Worm (Caenorhabditis elegans) whole organism, L1 larva: ENCODE data around the gene srx-82.
A peak's percentile ranks its signal among the peaks of the same experiment; 100 is the strongest.

ENCODE experiments used
- C04F5.9 ChIP-seq: sonication (generic microtip); optimal IDR thresholded peaks from 2 replicates; lab custom pipeline; 2016; ENCODE audit warnings: missing genetic modification characterization, missing compliant biosample characterization
- C16A3.4 ChIP-seq: fragments of 150-350 bp; optimal IDR thresholded peaks from 2 replicates; lab custom pipeline; 2014; ENCODE audit warnings: missing biosample characterization, missing genetic modification characterization
- F16B12.6 ChIP-seq: fragments of 150-350 bp; optimal IDR thresholded peaks from 2 replicates; lab custom pipeline; 2014; ENCODE audit warnings: missing biosample characterization, missing genetic modification characterization
- Y116A8C.19 ChIP-seq: sonication (generic microtip); optimal IDR thresholded peaks from 2 replicates; lab custom pipeline; 2016; ENCODE audit warnings: missing compliant biosample characterization, missing genetic modification characterization, borderline replicate concordance
- alr-1 ChIP-seq: fragments of 200-800 bp; sonication (Bioruptor generic); optimal IDR thresholded peaks from 2 replicates; lab custom pipeline; 2018; ENCODE audit warnings: borderline replicate concordance, mild to moderate bottlenecking, missing genetic modification characterization, missing compliant biosample characterization
- aly-2 ChIP-seq: fragments of 150-350 bp; optimal IDR thresholded peaks from 2 replicates; lab custom pipeline; 2014; ENCODE audit warnings: missing biosample characterization, missing genetic modification characterization
- ama-1 ChIP-seq: fragments of 150-350 bp; optimal IDR thresholded peaks from 2 replicates; lab custom pipeline; 2014
- ceh-82 ChIP-seq, 3 experiments: fragments of 150-350 bp in 1 of 3; sonication (generic microtip) in 2 of 3; optimal IDR thresholded peaks; 2 replicates each; lab custom pipeline; 2014 to 2017; ENCODE audit warnings: missing biosample characterization in 3 of 3, missing genetic modification characterization in 3 of 3
- ceh-88 ChIP-seq: fragments of 200-800 bp; sonication (Bioruptor generic); IDR thresholded peaks from 2 replicates; pipeline ENCODE4 v1.3.6; 2022; ENCODE audit warnings: missing genetic modification characterization, missing compliant biosample characterization
- ceh-90 ChIP-seq: sonication (generic microtip); optimal IDR thresholded peaks from 2 replicates; lab custom pipeline; 2016; ENCODE audit warnings: missing genetic modification characterization, missing compliant biosample characterization
- efl-1 ChIP-seq, 4 experiments: fragments of 150-350 bp; optimal IDR thresholded peaks in 3 of 4; peaks in 1 of 4; 1 replicate in 1 of 4; 2 replicates in 3 of 4; lab custom pipeline; 2014; ENCODE audit warnings: missing biosample characterization in 2 of 4, missing genetic modification characterization in 2 of 4, missing genetic modification reagents in 2 of 4
- efl-3 ChIP-seq: fragments of 200-800 bp; sonication (Bioruptor generic); optimal IDR thresholded peaks from 2 replicates; lab custom pipeline; 2018; ENCODE audit warnings: mild to moderate bottlenecking, missing genetic modification characterization, missing compliant biosample characterization
- elt-3 ChIP-seq, 6 experiments: fragments of 150-350 bp in 1 of 6; sonication (generic microtip); optimal IDR thresholded peaks; 2 replicates each; lab custom pipeline; 2017 to 2018; ENCODE audit warnings: missing biosample characterization in 6 of 6, missing genetic modification characterization in 6 of 6, inconsistent platforms in 1 of 6
- ets-5 ChIP-seq: fragments of 200-800 bp; sonication (Bioruptor generic); IDR thresholded peaks from 2 replicates; pipeline ENCODE4 v1.3.6; 2022; ENCODE audit warnings: missing genetic modification characterization, missing compliant biosample characterization
- fkh-10 ChIP-seq: sonication (generic microtip); optimal IDR thresholded peaks from 2 replicates; lab custom pipeline; 2017; ENCODE audit warnings: missing biosample characterization, missing genetic modification reagents, missing genetic modification characterization
- fkh-8 ChIP-seq: sonication (generic microtip); optimal IDR thresholded peaks from 2 replicates; lab custom pipeline; 2016; ENCODE audit warnings: mild to moderate bottlenecking, missing genetic modification characterization, missing compliant biosample characterization
- fos-1 ChIP-seq: fragments of 150-350 bp; optimal IDR thresholded peaks from 2 replicates; lab custom pipeline; 2014; ENCODE audit warnings: missing biosample characterization, missing genetic modification characterization
- grh-1 ChIP-seq: fragments of 200-800 bp; sonication (Bioruptor generic); IDR thresholded peaks from 2 replicates; pipeline ENCODE4 v1.3.6; 2022; ENCODE audit warnings: missing genetic modification reagents, missing genetic modification characterization, missing compliant biosample characterization
- hlh-17 ChIP-seq: fragments of 200-800 bp; sonication (Bioruptor generic); optimal IDR thresholded peaks from 2 replicates; lab custom pipeline; 2018; ENCODE audit warnings: missing genetic modification characterization, mild to moderate bottlenecking, missing compliant biosample characterization, moderate library complexity, borderline replicate concordance
- hlh-4 ChIP-seq: sonication (generic microtip); optimal IDR thresholded peaks from 2 replicates; lab custom pipeline; 2016; ENCODE audit warnings: mild to moderate bottlenecking, missing genetic modification characterization, missing compliant biosample characterization
- isw-1 ChIP-seq: fragments of 200-800 bp; sonication (Bioruptor generic); IDR thresholded peaks from 2 replicates; pipeline ENCODE4 v1.3.6; 2022; ENCODE audit warnings: missing genetic modification characterization, missing compliant biosample characterization
- jun-1 ChIP-seq: fragments of 150-350 bp; optimal IDR thresholded peaks from 2 replicates; lab custom pipeline; 2014; ENCODE audit warnings: missing biosample characterization, missing genetic modification reagents, missing genetic modification characterization
- lin-14 ChIP-seq: fragments of 200-800 bp; sonication (Bioruptor generic); optimal IDR thresholded peaks from 2 replicates; lab custom pipeline; 2018; ENCODE audit warnings: mild to moderate bottlenecking, missing genetic modification characterization, moderate library complexity, missing compliant biosample characterization
- lin-15B ChIP-seq: fragments of 150-350 bp; sonication (generic microtip); optimal IDR thresholded peaks from 3 replicates; lab custom pipeline; 2014; ENCODE audit warnings: missing biosample characterization, missing genetic modification characterization
- lin-35 ChIP-seq, 2 experiments: fragments of 150-350 bp; optimal IDR thresholded peaks; 2 replicates each; lab custom pipeline; 2014; ENCODE audit warnings: missing biosample characterization in 2 of 2, missing genetic modification characterization in 2 of 2, missing genetic modification reagents in 2 of 2
- lir-3 ChIP-seq: sonication (generic microtip); optimal IDR thresholded peaks from 2 replicates; lab custom pipeline; 2016; ENCODE audit warnings: mild to moderate bottlenecking, missing genetic modification characterization, moderate library complexity, missing compliant biosample characterization; ENCODE audit not compliant: poor library complexity
- mab-9 ChIP-seq: fragments of 200-800 bp; sonication (Bioruptor generic); IDR thresholded peaks from 2 replicates; pipeline ENCODE4 v1.3.6; 2022; ENCODE audit warnings: missing genetic modification reagents, missing genetic modification characterization, missing compliant biosample characterization
- mdl-1 ChIP-seq, 2 experiments: fragments of 150-350 bp; optimal IDR thresholded peaks; 2 replicates each; lab custom pipeline; 2014 to 2017; ENCODE audit warnings: missing biosample characterization in 2 of 2, missing genetic modification characterization in 2 of 2, inconsistent platforms in 1 of 2
- mef-2 ChIP-seq: fragments of 150-350 bp; optimal IDR thresholded peaks from 2 replicates; lab custom pipeline; 2014; ENCODE audit warnings: missing biosample characterization, missing genetic modification characterization
- nhr-20 ChIP-seq: sonication (generic microtip); optimal IDR thresholded peaks from 2 replicates; lab custom pipeline; 2016; ENCODE audit warnings: mild to moderate bottlenecking, missing genetic modification characterization, missing compliant biosample characterization
- nhr-237 ChIP-seq: fragments of 150-350 bp; optimal IDR thresholded peaks from 2 replicates; lab custom pipeline; 2014; ENCODE audit warnings: missing biosample characterization, missing genetic modification characterization
- nhr-28 ChIP-seq: fragments of 150-350 bp; optimal IDR thresholded peaks from 2 replicates; lab custom pipeline; 2014; ENCODE audit warnings: missing biosample characterization, missing genetic modification characterization
- nhr-71 ChIP-seq: sonication (generic microtip); optimal IDR thresholded peaks from 2 replicates; lab custom pipeline; 2016; ENCODE audit warnings: mild to moderate bottlenecking, missing genetic modification characterization, moderate library complexity, missing compliant biosample characterization
- nhr-76 ChIP-seq: sonication (generic microtip); optimal IDR thresholded peaks from 2 replicates; lab custom pipeline; 2017; ENCODE audit warnings: missing biosample characterization, missing genetic modification characterization
- nhr-85 ChIP-seq: sonication (generic microtip); peaks from one replicate; lab custom pipeline; 2016; ENCODE audit warnings: missing genetic modification characterization, inconsistent platforms, missing compliant biosample characterization
- nhr-90 ChIP-seq: sonication (generic microtip); optimal IDR thresholded peaks from 2 replicates; lab custom pipeline; 2016; ENCODE audit warnings: mild to moderate bottlenecking, missing genetic modification characterization, missing compliant biosample characterization; ENCODE audit not compliant: poor library complexity
- pax-3 ChIP-seq: fragments of 200-800 bp; sonication (Bioruptor generic); optimal IDR thresholded peaks from 2 replicates; lab custom pipeline; 2018; ENCODE audit warnings: mild to moderate bottlenecking, missing genetic modification characterization, moderate library complexity, missing compliant biosample characterization
- pqm-1 ChIP-seq: sonication (generic microtip); optimal IDR thresholded peaks from 3 replicates; lab custom pipeline; 2017; ENCODE audit warnings: missing biosample characterization, missing genetic modification characterization
- rnt-1 ChIP-seq: sonication (generic microtip); optimal IDR thresholded peaks from 2 replicates; lab custom pipeline; 2016; ENCODE audit warnings: mild to moderate bottlenecking, missing genetic modification characterization, moderate library complexity, missing compliant biosample characterization
- skn-1 ChIP-seq: fragments of 150-350 bp; optimal IDR thresholded peaks from 2 replicates; lab custom pipeline; 2014; ENCODE audit warnings: missing biosample characterization, missing genetic modification characterization
- snpc-4 ChIP-seq: fragments of 150-350 bp; optimal IDR thresholded peaks from 2 replicates; lab custom pipeline; 2014; ENCODE audit warnings: missing biosample characterization, missing genetic modification characterization
- snu-23 ChIP-seq: sonication (generic microtip); optimal IDR thresholded peaks from 2 replicates; lab custom pipeline; 2016; ENCODE audit warnings: missing genetic modification characterization, missing compliant biosample characterization
- sup-37 ChIP-seq: fragments of 200-800 bp; sonication (Bioruptor generic); optimal IDR thresholded peaks from 2 replicates; lab custom pipeline; 2018; ENCODE audit warnings: mild to moderate bottlenecking, missing genetic modification characterization, missing compliant biosample characterization
- tlp-1 ChIP-seq: fragments of 150-350 bp; optimal IDR thresholded peaks from 2 replicates; lab custom pipeline; 2014; ENCODE audit warnings: missing biosample characterization, missing genetic modification characterization
- unc-130 ChIP-seq: fragments of 150-350 bp; optimal IDR thresholded peaks from 2 replicates; lab custom pipeline; 2017; ENCODE audit warnings: missing biosample characterization, missing genetic modification characterization, inconsistent platforms
- unc-30 ChIP-seq: sonication (generic microtip); optimal IDR thresholded peaks from 2 replicates; lab custom pipeline; 2017; ENCODE audit warnings: missing biosample characterization, missing genetic modification characterization
- vab-15 ChIP-seq: sonication (generic microtip); optimal IDR thresholded peaks from 2 replicates; lab custom pipeline; 2017; ENCODE audit warnings: missing genotype, mild to moderate bottlenecking, missing genetic modification characterization, missing compliant biosample characterization
- xbp-1 ChIP-seq: sonication (generic microtip); optimal IDR thresholded peaks from 2 replicates; lab custom pipeline; 2016; ENCODE audit warnings: missing genetic modification characterization, missing compliant biosample characterization
- ztf-4 ChIP-seq: fragments of 150-350 bp; optimal IDR thresholded peaks from 2 replicates; lab custom pipeline; 2014; ENCODE audit warnings: missing biosample characterization, missing genetic modification characterization

srx-82 gene

DNA sequence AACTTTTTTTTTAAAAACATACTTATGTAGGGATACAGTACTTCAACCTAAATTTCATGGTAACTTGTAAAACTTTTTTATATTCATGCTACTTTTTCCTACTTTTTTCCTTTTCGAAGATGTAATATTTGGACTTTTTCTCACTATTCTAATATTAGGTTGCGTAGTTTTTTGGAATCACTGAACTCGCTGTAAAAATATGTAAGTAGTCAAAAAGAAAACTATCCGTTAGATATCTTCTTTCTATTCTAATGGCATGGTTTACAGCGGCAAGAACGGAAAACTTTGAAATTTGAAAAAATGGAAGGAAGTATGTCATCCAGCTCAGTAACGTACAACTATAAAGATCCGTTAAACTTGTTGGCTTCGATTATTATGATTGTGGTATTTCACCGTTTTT lies at the start of gene srx-82:
srx-82 (plus strand) TSS at position 301 of the 400 bp plus-strand sequence.
- no peak for TF ChIP-seq isw-1
- TF ChIP-seq ceh-82 (tag; optimal IDR thresholded peaks at IDR 0.05; lab: Kevin White, UChicago), result no peak
- TF ChIP-seq rnt-1, result no peak
- no peak for TF ChIP-seq mab-9

DNA sequence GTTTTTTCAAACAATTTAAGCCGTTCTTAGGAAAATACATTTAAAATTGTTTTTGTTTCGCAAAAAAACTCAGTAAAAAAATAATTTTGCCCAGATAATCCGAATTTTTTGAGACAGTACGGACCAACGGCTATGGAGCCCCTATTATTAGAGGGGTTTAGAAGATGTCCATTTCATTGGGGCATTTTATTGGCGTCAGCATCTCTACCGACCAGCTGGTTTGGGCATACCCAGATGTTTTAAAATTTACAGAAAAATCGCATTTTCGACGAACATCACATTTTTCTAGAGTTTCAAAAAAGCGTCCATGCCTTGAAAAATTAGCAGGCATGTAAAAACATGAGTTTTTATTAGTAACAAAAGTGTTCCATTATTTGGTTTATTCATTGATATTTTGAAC lies 48.2 kb upstream of the srx-82 start:
- TF ChIP-seq aly-2 (tag; lab: Kevin White, UChicago) (no peak), efl-1 (optimal IDR thresholded peaks at IDR 0.05; lab: Kevin White, UChicago) (peak in 1 of 2 experiments; percentile 3), efl-1 (GFP tag; optimal IDR thresholded peaks at IDR 0.05 in 1 of 2; lab: Kevin White, UChicago) (no peak), nhr-71 (tag; lab: Kevin White, UChicago) (no peak), vab-15 (tag; lab: Kevin White, UChicago) (peak; percentile 4), hlh-4 (no peak), jun-1 (tag; lab: Kevin White, UChicago) (peak; percentile 7)

DNA sequence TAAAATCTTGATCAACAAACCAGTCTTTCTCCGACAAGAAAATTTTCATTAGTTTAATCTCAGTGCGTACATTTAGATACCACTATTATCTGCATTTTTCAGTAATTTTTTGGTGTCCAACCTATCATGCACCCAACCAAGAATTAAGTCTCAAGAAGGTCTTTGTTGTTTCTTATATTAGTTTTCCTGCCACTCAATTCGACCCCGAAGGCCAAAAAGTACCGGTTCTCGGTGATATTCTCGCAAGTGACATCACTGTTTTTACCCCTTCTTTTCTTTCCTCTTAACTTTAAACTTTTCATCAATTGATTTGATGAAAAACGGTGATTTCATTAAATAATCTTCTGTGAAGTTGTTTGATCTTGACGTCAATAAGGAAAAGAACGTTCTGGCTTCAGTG lies 46.0 kb upstream of the srx-82 start, which contains the start of gene F38B7.2:
F38B7.2 (plus strand) TSS at position 400 of the 400 bp plus-strand sequence.
- peak; percentile 30 for TF ChIP-seq nhr-71 (tag; lab: Kevin White, UChicago)
- no peak for TF ChIP-seq nhr-237 (tag; lab: Kevin White, UChicago)
- peak; percentile 2 for TF ChIP-seq nhr-90 (tag; lab: Kevin White, UChicago)
- TF ChIP-seq fkh-8 (tag; lab: Kevin White, UChicago), result no peak
- no peak for TF ChIP-seq fkh-10 (GFP tag; lab: Kevin White, UChicago)
- no peak for TF ChIP-seq rnt-1
- TF ChIP-seq ama-1 (lab: Kevin White, UChicago), result no peak
- no peak for TF ChIP-seq hlh-17
- TF ChIP-seq ceh-88 (GFP tag; lab: Robert Waterston, UW), result no peak
- TF ChIP-seq skn-1 (tag; lab: Kevin White, UChicago), result no peak
- TF ChIP-seq mdl-1 (tag; optimal IDR thresholded peaks at IDR 0.05; lab: Kevin White, UChicago), result no peak
- no peak for TF ChIP-seq Y116A8C.19
- no peak for TF ChIP-seq xbp-1 (tag; lab: Kevin White, UChicago)
- TF ChIP-seq ztf-4 (tag; lab: Kevin White, UChicago), result no peak
- TF ChIP-seq C16A3.4 (tag; lab: Kevin White, UChicago), result no peak
- no peak for TF ChIP-seq alr-1 (tag; lab: Kevin White, UChicago)
- TF ChIP-seq snu-23, result no peak
- no peak for TF ChIP-seq fos-1 (tag; lab: Kevin White, UChicago)
- no peak for TF ChIP-seq nhr-28 (tag; lab: Kevin White, UChicago)
- TF ChIP-seq pax-3 (tag; lab: Kevin White, UChicago), result no peak
- no peak for TF ChIP-seq lin-35 (GFP tag; optimal IDR thresholded peaks at IDR 0.05; lab: Kevin White, UChicago)
- no peak for TF ChIP-seq sup-37 (GFP tag; lab: Kevin White, UChicago)
- TF ChIP-seq F16B12.6, result no peak
- TF ChIP-seq pqm-1 (tag; lab: Kevin White, UChicago), result no peak
- peak; percentile 23 for TF ChIP-seq lin-14
- no peak for TF ChIP-seq nhr-76
- no peak for TF ChIP-seq tlp-1
- no peak for TF ChIP-seq unc-130 (tag; lab: Kevin White, UChicago)
- TF ChIP-seq lin-15B, result no peak
- TF ChIP-seq C04F5.9 (tag; lab: Kevin White, UChicago), result no peak
- no peak for TF ChIP-seq grh-1 (GFP tag; lab: Robert Waterston, UW)
- TF ChIP-seq unc-30 (tag; lab: Kevin White, UChicago), result no peak
- TF ChIP-seq elt-3 (tag; optimal IDR thresholded peaks at IDR 0.05; lab: Kevin White, UChicago), result peak in 4 of 6 experiments; percentile 25 to 48 (median 42)
- TF ChIP-seq snpc-4, result no peak
- no peak for TF ChIP-seq lir-3 (tag; lab: Kevin White, UChicago)
- no peak for TF ChIP-seq ceh-90 (tag; lab: Kevin White, UChicago)
- no peak for TF ChIP-seq efl-1 (optimal IDR thresholded peaks at IDR 0.05; lab: Kevin White, UChicago)
- peak in 1 of 2 experiments; percentile 89 for TF ChIP-seq efl-1 (GFP tag; optimal IDR thresholded peaks at IDR 0.05 in 1 of 2; lab: Kevin White, UChicago)
- TF ChIP-seq efl-3 (GFP tag; lab: Kevin White, UChicago), result no peak
- no peak for TF ChIP-seq ets-5
- TF ChIP-seq mef-2 (tag; lab: Kevin White, UChicago), result no peak
- peak; percentile 90 for TF ChIP-seq nhr-85 (tag; lab: Kevin White, UChicago)
- peak; percentile 11 for TF ChIP-seq nhr-20 (tag; lab: Kevin White, UChicago)
